Fruit fly (Drosophila melanogaster): ENCODE results near the gene CG11899.
A peak's percentile ranks its signal among the peaks of the same experiment; 100 is the strongest.

The CG11899 gene

dm6 chr3R:29151621-29152092 is 48.6 kb upstream of the CG11899 start, which contains the start of gene eIF2D (continued):
- TF ChIP-seq ara (GFP tag; IDR thresholded peaks at IDR 0.05) (peak; percentile 70; the same call in 1 of the 2 replicates), Hr3 (GFP tag; optimal IDR thresholded peaks at IDR 0.05) (peak; percentile 27), Tbp (GFP tag; optimal IDR thresholded peaks at IDR 0.05) (no peak), CG16815 (GFP tag; optimal IDR thresholded peaks at IDR 0.05) (no peak), Sin3A (optimal IDR thresholded peaks at IDR 0.05) (peak; percentile 17), gsb (GFP tag; IDR thresholded peaks at IDR 0.05) (no peak), CG4707 (GFP tag; optimal IDR thresholded peaks at IDR 0.05) (no peak), CG12942 (GFP tag; optimal IDR thresholded peaks at IDR 0.05) (no peak), caup (GFP tag; optimal IDR thresholded peaks at IDR 0.05; ENCODE audit: severe bottlenecking) (peak; percentile 68), CG13123 (GFP tag; optimal IDR thresholded peaks at IDR 0.05) (peak; percentile 1), CG18599 (GFP tag; optimal IDR thresholded peaks at IDR 0.05) (peak; percentile 75), vfl (GFP tag; optimal IDR thresholded peaks at IDR 0.05) (no peak), odd (GFP tag; optimal IDR thresholded peaks at IDR 0.05) (no peak), da (GFP tag; optimal IDR thresholded peaks at IDR 0.05) (no peak), CG7745 (tag; optimal IDR thresholded peaks at IDR 0.05) (no peak), Vsx1 (GFP tag; optimal IDR thresholded peaks at IDR 0.05) (no peak), Mrtf (GFP tag; IDR thresholded peaks at IDR 0.05) (peak; percentile 61; the same call in 1 of the 3 replicates), CG15479 (GFP tag; optimal IDR thresholded peaks at IDR 0.05) (peak; percentile 41), otp (GFP tag; IDR thresholded peaks at IDR 0.05) (no peak; the same call in 2 of the 3 replicates), Doc3 (GFP tag; IDR thresholded peaks at IDR 0.05; ENCODE audit: partially characterized antibody) (no peak), wdn (GFP tag; IDR thresholded peaks at IDR 0.05) (no peak), pum (GFP tag; optimal IDR thresholded peaks at IDR 0.05) (no peak), NC2β (GFP tag; optimal IDR thresholded peaks at IDR 0.05) (peak; percentile 5), CG5180 (GFP tag; optimal IDR thresholded peaks at IDR 0.05) (no peak), CG9817 (tag; optimal IDR thresholded peaks at IDR 0.05) (peak; percentile 46), CG10267 (tag; optimal IDR thresholded peaks at IDR 0.05) (peak; percentile 73), MBD-R2 (GFP tag; IDR thresholded peaks at IDR 0.05) (peak; percentile 78), CG9727 (GFP tag; optimal IDR thresholded peaks at IDR 0.05) (peak; percentile 54), Hmx (GFP tag; optimal IDR thresholded peaks at IDR 0.05) (no peak), MTF-1 (GFP tag; optimal IDR thresholded peaks at IDR 0.05; ENCODE audit: borderline replicate concordance) (peak; percentile 8), ci (GFP tag; IDR thresholded peaks at IDR 0.05) (peak; percentile 81; the same call in 2 of the 3 replicates), croc (GFP tag; conservative IDR thresholded peaks at IDR 0.05) (no peak), Scr (GFP tag; IDR thresholded peaks at IDR 0.05; ENCODE audit: partially characterized antibody) (peak; percentile 19; the same call in 1 of the 2 replicates), CG1832 (GFP tag; optimal IDR thresholded peaks at IDR 0.05) (no peak), Nf-YC (tag; optimal IDR thresholded peaks at IDR 0.05) (peak; percentile 50), ssp (GFP tag; IDR thresholded peaks at IDR 0.05) (no peak), CG32532 (GFP tag; IDR thresholded peaks at IDR 0.05) (peak; percentile 68), CG2129 (GFP tag; IDR thresholded peaks at IDR 0.05; ENCODE audit: partially characterized antibody) (no peak), Nf-YA (GFP tag; IDR thresholded peaks at IDR 0.05) (no peak), CG1792 (GFP tag; optimal IDR thresholded peaks at IDR 0.05) (no peak), jigr1 (GFP tag; IDR thresholded peaks at IDR 0.05) (no peak), Rfx (GFP tag; IDR thresholded peaks at IDR 0.05) (peak; percentile 76), amos (GFP tag; IDR thresholded peaks at IDR 0.05; ENCODE audit: partially characterized antibody) (no peak), CG7357 (GFP tag; IDR thresholded peaks at IDR 0.05) (no peak), NK7.1 (GFP tag; optimal IDR thresholded peaks at IDR 0.05) (peak; percentile 18), Max (GFP tag; optimal IDR thresholded peaks at IDR 0.05) (peak; percentile 58), CG4424 (GFP tag; optimal IDR thresholded peaks at IDR 0.05) (peak; percentile 66), Dref (GFP tag; IDR thresholded peaks at IDR 0.05) (no peak), CG12155 (GFP tag; optimal IDR thresholded peaks at IDR 0.05) (peak; percentile 36), CG5245 (GFP tag; optimal IDR thresholded peaks at IDR 0.05) (peak; percentile 22), ems (GFP tag; optimal IDR thresholded peaks at IDR 0.05) (peak; percentile 27)

All from whole organism, embryonic.